Fruit fly (Drosophila melanogaster) whole organism, embryonic: Measurements from ENCODE around the gene PMP34.
A peak's percentile ranks its signal among the peaks of the same experiment; 100 is the strongest.

Source experiments
- Aef1 ChIP-seq: fragments of 200-800 bp; sonication (Bioruptor generic); IDR thresholded peaks from 3 replicates; pipeline ENCODE4 v1.3.6; 2022; ENCODE audit warnings: missing biosample characterization, missing genetic modification characterization
- C15 ChIP-seq: fragments of 200-800 bp; sonication (Bioruptor generic); IDR thresholded peaks from 3 replicates; pipeline ENCODE4 v1.3.6; 2022; ENCODE audit warnings: missing biosample characterization, missing genetic modification characterization
- CG10565 ChIP-seq: fragments of 200-800 bp; sonication (Bioruptor generic); optimal IDR thresholded peaks from 3 replicates; lab custom pipeline; 2016; ENCODE audit warnings: missing biosample characterization, mild to moderate bottlenecking, missing genetic modification characterization
- CG11695 ChIP-seq: fragments of 200-800 bp; sonication (Bioruptor generic); IDR thresholded peaks from 3 replicates; pipeline ENCODE4 v1.3.6; 2022; ENCODE audit warnings: missing biosample characterization, missing genetic modification characterization
- CG14050 ChIP-seq: fragments of 200-800 bp; sonication (Bioruptor generic); IDR thresholded peaks from 3 replicates; pipeline ENCODE4 v1.3.6; 2022; ENCODE audit warnings: missing biosample characterization, missing genetic modification characterization
- CG14965 ChIP-seq: fragments of 200-800 bp; sonication (Bioruptor generic); optimal IDR thresholded peaks from 2 replicates; lab custom pipeline; 2016; ENCODE audit warnings: missing biosample characterization, missing genetic modification characterization, borderline replicate concordance
- CG15011 ChIP-seq: fragments of 200-800 bp; sonication (Bioruptor generic); optimal IDR thresholded peaks from 3 replicates; lab custom pipeline; 2018; ENCODE audit warnings: missing biosample characterization, mild to moderate bottlenecking, missing genetic modification characterization
- CG15073 ChIP-seq: fragments of 200-800 bp; sonication (Bioruptor generic); optimal IDR thresholded peaks from 2 replicates; lab custom pipeline; 2016; ENCODE audit warnings: missing biosample characterization, missing genetic modification characterization
- CG15479 ChIP-seq: fragments of 200-800 bp; sonication (Bioruptor generic); optimal IDR thresholded peaks from 3 replicates; lab custom pipeline; 2019; ENCODE audit warnings: missing biosample characterization, mild to moderate bottlenecking, missing genetic modification characterization, moderate library complexity
- CG15601 ChIP-seq: fragments of 200-800 bp; sonication (Bioruptor generic); optimal IDR thresholded peaks from 3 replicates; lab custom pipeline; 2019; ENCODE audit warnings: missing biosample characterization, mild to moderate bottlenecking, missing genetic modification characterization, moderate library complexity
- CG16779 ChIP-seq: fragments of 200-800 bp; sonication (Bioruptor generic); IDR thresholded peaks from 2 replicates; pipeline ENCODE4 v1.3.6; 2022; ENCODE audit warnings: missing biosample characterization, missing genetic modification characterization
- CG17829 ChIP-seq: fragments of 200-800 bp; optimal IDR thresholded peaks from 2 replicates; lab custom pipeline; 2019; ENCODE audit warnings: missing biosample characterization, mild to moderate bottlenecking, missing genetic modification characterization, moderate library complexity
- CG18476 ChIP-seq: fragments of 200-800 bp; sonication (Bioruptor generic); optimal IDR thresholded peaks from 2 replicates; lab custom pipeline; 2016; ENCODE audit warnings: missing biosample characterization, mild to moderate bottlenecking, missing genetic modification characterization
- CG4707 ChIP-seq: fragments of 200-800 bp; sonication (Bioruptor generic); optimal IDR thresholded peaks from 2 replicates; lab custom pipeline; 2018; ENCODE audit warnings: missing biosample characterization, mild to moderate bottlenecking, missing genetic modification characterization, moderate library complexity
- CG8944 ChIP-seq: fragments of 200-800 bp; sonication (Bioruptor generic); optimal IDR thresholded peaks from 3 replicates; lab custom pipeline; 2016; ENCODE audit warnings: missing biosample characterization, missing genetic modification characterization
- CG9932 ChIP-seq: fragments of 200-800 bp; sonication (Bioruptor generic); IDR thresholded peaks from 2 replicates; pipeline ENCODE4 v1.3.6; 2022; ENCODE audit warnings: missing biosample characterization, missing genetic modification characterization
- D19B ChIP-seq: fragments of 200-800 bp; sonication (Bioruptor generic); optimal IDR thresholded peaks from 2 replicates; lab custom pipeline; 2017; ENCODE audit warnings: missing biosample characterization, mild to moderate bottlenecking, missing genetic modification characterization
- E2f2 ChIP-seq: fragments of 200-800 bp; sonication (Bioruptor generic); IDR thresholded peaks from 2 replicates; pipeline ENCODE4 v1.3.6; 2022; ENCODE audit warnings: missing biosample characterization, missing genetic modification characterization
- Hr39 ChIP-seq: fragments of >200 bp; optimal IDR thresholded peaks from 2 replicates; lab custom pipeline; 2017
- Lpt ChIP-seq: fragments of >200 bp; optimal IDR thresholded peaks from 2 replicates; lab custom pipeline; 2018; ENCODE audit warnings: missing biosample characterization, missing genetic modification characterization
- NC2β ChIP-seq: fragments of 200-800 bp; sonication (Bioruptor generic); optimal IDR thresholded peaks from 2 replicates; lab custom pipeline; 2016; ENCODE audit warnings: missing biosample characterization, missing genetic modification characterization
- Nf-YB ChIP-seq: fragments of 200-800 bp; sonication (Bioruptor generic); optimal IDR thresholded peaks from 3 replicates; lab custom pipeline; 2019; ENCODE audit warnings: missing biosample characterization, mild to moderate bottlenecking, missing genetic modification characterization, moderate library complexity
- Ravus ChIP-seq: fragments of 200-800 bp; sonication (Bioruptor generic); IDR thresholded peaks from 2 replicates; pipeline ENCODE4 v1.3.6; 2022; ENCODE audit warnings: missing biosample characterization, missing genetic modification characterization
- Side ChIP-seq: fragments of 200-800 bp; sonication (Bioruptor generic); optimal IDR thresholded peaks from 2 replicates; lab custom pipeline; 2016; ENCODE audit warnings: missing biosample characterization, missing genetic modification characterization
- Trl ChIP-seq, 3 experiments: fragments of >200 bp in 2 of 3; fragments of 200-800 bp in 1 of 3; sonication (Bioruptor generic) in 1 of 3; optimal IDR thresholded peaks; 2 replicates in 1 of 3; 3 replicates in 2 of 3; lab custom pipeline; 2016 to 2017; ENCODE audit warnings: missing biosample characterization in 1 of 3, missing genetic modification characterization in 1 of 3
- YL-1 ChIP-seq: fragments of 200-800 bp; sonication (Bioruptor generic); optimal IDR thresholded peaks from 3 replicates; lab custom pipeline; 2017; ENCODE audit warnings: missing biosample characterization, mild to moderate bottlenecking, missing genetic modification characterization
- ato ChIP-seq: fragments of 200-800 bp; sonication (Bioruptor generic); IDR thresholded peaks from 2 replicates; pipeline ENCODE4 v1.3.6; 2022; ENCODE audit warnings: missing biosample characterization, missing genetic modification characterization; ENCODE audit not compliant: partially characterized antibody
- br ChIP-seq: fragments of >200 bp; optimal IDR thresholded peaks from 2 replicates; lab custom pipeline; 2017
- chn ChIP-seq: fragments of 200-800 bp; sonication (Bioruptor generic); optimal IDR thresholded peaks from 2 replicates; lab custom pipeline; 2016; ENCODE audit warnings: missing biosample characterization, missing genetic modification characterization
- dimm ChIP-seq: fragments of 200-800 bp; sonication (Bioruptor generic); IDR thresholded peaks from 2 replicates; pipeline ENCODE4 v1.3.6; 2022; ENCODE audit warnings: missing biosample characterization, missing genetic modification characterization
- disco-r ChIP-seq: fragments of 200-800 bp; sonication (Bioruptor generic); optimal IDR thresholded peaks from 2 replicates; lab custom pipeline; 2016; ENCODE audit warnings: missing biosample characterization, missing genetic modification characterization
- fd96Cb ChIP-seq: fragments of 200-800 bp; sonication (Bioruptor generic); optimal IDR thresholded peaks from 2 replicates; lab custom pipeline; 2018; ENCODE audit warnings: missing biosample characterization, mild to moderate bottlenecking, missing genetic modification characterization, moderate library complexity
- hbn ChIP-seq: fragments of 200-800 bp; sonication (Bioruptor generic); IDR thresholded peaks from 2 replicates; pipeline ENCODE4 v1.3.6; 2022; ENCODE audit warnings: missing biosample characterization, missing genetic modification characterization; ENCODE audit not compliant: partially characterized antibody
- hth ChIP-seq: fragments of >200 bp; optimal IDR thresholded peaks from 2 replicates; lab custom pipeline; 2017; ENCODE audit warnings: inconsistent platforms
- onecut ChIP-seq: fragments of 200-800 bp; sonication (Bioruptor generic); IDR thresholded peaks from 2 replicates; pipeline ENCODE4 v1.3.6; 2022; ENCODE audit warnings: missing biosample characterization, missing genetic modification characterization
- pan ChIP-seq, 4 experiments: fragments of >200 bp in 3 of 4; fragments of 200-800 bp in 1 of 4; sonication (Bioruptor generic) in 1 of 4; optimal IDR thresholded peaks in 3 of 4; IDR thresholded peaks in 1 of 4; 2 replicates each; pipeline versions ENCODE4 v1.3.6 to Lab custom; 2017 to 2022; ENCODE audit warnings: missing biosample characterization in 2 of 4, missing genetic modification characterization in 2 of 4, mixed read lengths in 1 of 4
- pzg ChIP-seq: fragments of 200-800 bp; sonication (Bioruptor generic); optimal IDR thresholded peaks from 3 replicates; lab custom pipeline; 2018; ENCODE audit warnings: missing biosample characterization, mild to moderate bottlenecking, missing genetic modification characterization, moderate library complexity
- scrt ChIP-seq: fragments of 200-800 bp; sonication (Bioruptor generic); optimal IDR thresholded peaks from 2 replicates; lab custom pipeline; 2018; ENCODE audit warnings: missing biosample characterization, mild to moderate bottlenecking, missing genetic modification characterization, moderate library complexity
- sens-2 ChIP-seq: fragments of 200-800 bp; sonication (Bioruptor generic); IDR thresholded peaks from 2 replicates; pipeline ENCODE4 v1.3.6; 2022; ENCODE audit warnings: missing biosample characterization, missing genetic modification characterization
- seq ChIP-seq: fragments of 200-800 bp; sonication (Bioruptor generic); IDR thresholded peaks from 2 replicates; pipeline ENCODE4 v1.3.6; 2022; ENCODE audit warnings: missing biosample characterization, missing genetic modification characterization
- tll ChIP-seq, 2 experiments: fragments of 200-800 bp in 1 of 2; fragments of >200 bp in 1 of 2; sonication (Bioruptor generic) in 1 of 2; optimal IDR thresholded peaks; 2 replicates each; lab custom pipeline; 2017 to 2019; ENCODE audit warnings: missing biosample characterization in 2 of 2, missing genetic modification characterization in 2 of 2, mild to moderate bottlenecking in 1 of 2, moderate library complexity in 1 of 2
- vnd ChIP-seq: fragments of 200-800 bp; sonication (Bioruptor generic); IDR thresholded peaks from 3 replicates; pipeline ENCODE4 v1.3.6; 2022; ENCODE audit warnings: missing biosample characterization, missing genetic modification characterization; ENCODE audit not compliant: partially characterized antibody
- z ChIP-seq: fragments of 200-800 bp; sonication (Bioruptor generic); IDR thresholded peaks from 3 replicates; pipeline ENCODE4 v1.3.6; 2022; ENCODE audit warnings: missing biosample characterization, missing genetic modification characterization

Gene PMP34

DNA sequence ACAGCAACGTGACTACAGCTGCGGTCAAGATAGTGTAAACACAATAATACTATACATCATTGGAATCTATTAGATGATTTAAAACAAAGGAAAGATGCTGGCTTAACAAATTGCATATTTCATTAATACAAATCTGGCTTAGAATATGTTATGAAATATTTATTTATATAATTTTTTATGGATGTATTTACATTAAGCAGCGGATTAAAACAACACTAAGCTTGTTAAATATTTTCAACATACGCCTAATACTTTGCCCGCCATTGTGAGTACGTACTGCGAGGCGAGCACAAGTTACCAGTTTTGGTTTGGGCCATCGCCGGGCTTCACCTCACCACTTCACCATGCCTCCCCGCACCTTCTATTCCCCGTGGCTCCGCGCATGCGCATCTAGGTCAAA lies 48.6 kb upstream of the PMP34 start (continued):
- no peak for TF ChIP-seq NC2β (GFP tag; lab: Kevin White, UChicago)
- TF ChIP-seq CG15601 (tag; lab: Kevin White, UChicago), result peak; percentile 74
- TF ChIP-seq pan (optimal IDR thresholded peaks at IDR 0.05; lab: Kevin White, UChicago), result no peak
- TF ChIP-seq pan (GFP tag; optimal IDR thresholded peaks at IDR 0.05 in 1 of 2, IDR thresholded peaks at IDR 0.05 in 1 of 2), result peak in 1 of 2 experiments; percentile 69
- TF ChIP-seq CG18476 (GFP tag; lab: Kevin White, UChicago), result peak; percentile 35
- no peak for TF ChIP-seq br (lab: Kevin White, UChicago)
- TF ChIP-seq YL-1 (GFP tag; lab: Kevin White, UChicago), result no peak
- TF ChIP-seq Hr39 (lab: Kevin White, UChicago), result no peak
- no peak for TF ChIP-seq Ravus (GFP tag; lab: Robert Waterston, UW)
- TF ChIP-seq sens-2 (GFP tag; lab: Robert Waterston, UW), result no peak
- no peak for TF ChIP-seq tll (GFP tag; optimal IDR thresholded peaks at IDR 0.05; lab: Kevin White, UChicago)
- TF ChIP-seq fd96Cb (tag; lab: Kevin White, UChicago), result peak; percentile 72
- no peak for TF ChIP-seq z (GFP tag; lab: Robert Waterston, UW)
- peak; percentile 42 for TF ChIP-seq CG15011
- TF ChIP-seq chn (GFP tag; lab: Kevin White, UChicago), result no peak
- TF ChIP-seq Lpt (GFP tag; lab: Kevin White, UChicago), result no peak
- no peak for TF ChIP-seq onecut (GFP tag; lab: Robert Waterston, UW)
- no peak for TF ChIP-seq ato
- no peak for TF ChIP-seq pzg (GFP tag; lab: Kevin White, UChicago)
- TF ChIP-seq CG9932 (GFP tag; lab: Robert Waterston, UW), result no peak; the same call in 1 of the 2 replicates
- TF ChIP-seq CG16779 (GFP tag; lab: Robert Waterston, UW), result no peak
- no peak for TF ChIP-seq D19B (GFP tag; lab: Kevin White, UChicago)
- TF ChIP-seq CG14050, result no peak
- TF ChIP-seq CG11695, result peak; percentile 78
- no peak for TF ChIP-seq vnd (GFP tag; lab: Robert Waterston, UW)
- TF ChIP-seq hth, result no peak
- TF ChIP-seq Aef1 (GFP tag; lab: Robert Waterston, UW), result peak; percentile 35; the same call in 1 of the 3 replicates
- TF ChIP-seq CG17829 (tag; lab: Kevin White, UChicago), result peak; percentile 81
- TF ChIP-seq E2f2 (GFP tag; lab: Robert Waterston, UW), result peak; percentile 59
- no peak for TF ChIP-seq CG10565
- TF ChIP-seq seq (GFP tag; lab: Robert Waterston, UW), result peak; percentile 62; the same call in 1 of the 2 replicates
- TF ChIP-seq scrt (GFP tag; lab: Kevin White, UChicago), result peak; percentile 58
- TF ChIP-seq C15 (GFP tag; lab: Robert Waterston, UW), result peak; percentile 15; the same call in 1 of the 3 replicates
- no peak for TF ChIP-seq CG15073 (GFP tag; lab: Kevin White, UChicago)
- TF ChIP-seq Nf-YB, result peak; percentile 60
- no peak for TF ChIP-seq CG15479 (GFP tag; lab: Kevin White, UChicago)
- TF ChIP-seq CG8944 (GFP tag; lab: Kevin White, UChicago), result no peak
- no peak for TF ChIP-seq Side (GFP tag; lab: Kevin White, UChicago)
- TF ChIP-seq CG4707, result peak; percentile 33
- no peak for TF ChIP-seq dimm
- TF ChIP-seq disco-r (GFP tag; lab: Kevin White, UChicago), result no peak
- TF ChIP-seq hbn (GFP tag; lab: Robert Waterston, UW), result no peak
- TF ChIP-seq CG14965 (GFP tag; lab: Kevin White, UChicago), result no peak
- no peak for TF ChIP-seq Trl (optimal IDR thresholded peaks at IDR 0.05; lab: Kevin White, UChicago)
- TF ChIP-seq Trl (GFP tag; optimal IDR thresholded peaks at IDR 0.05; lab: Kevin White, UChicago), result no peak
